Worm (Caenorhabditis elegans): ENCODE measurements around the gene F47C12.7.

ce11 chrIV:4039984-4040383 is 44.7 kb upstream of the F47C12.7 start, which contains the start of gene F35F11.2:
- no peak for TF ChIP-seq klf-2 (GFP tag; conservative IDR thresholded peaks at IDR 0.05)
- no peak for TF ChIP-seq flt-1 (GFP tag; IDR thresholded peaks at IDR 0.05)
- TF ChIP-seq ztf-23 (GFP tag; IDR thresholded peaks at IDR 0.05) = no peak
- no peak for TF ChIP-seq med-1 (GFP tag; optimal IDR thresholded peaks at IDR 0.05; ENCODE audit: insufficient read depth)
- TF ChIP-seq T22C8.4 (GFP tag; IDR thresholded peaks at IDR 0.05) = no peak
- TF ChIP-seq ztf-29 (GFP tag; IDR thresholded peaks at IDR 0.05) = no peak
- TF ChIP-seq ref-1 (GFP tag; conservative IDR thresholded peaks at IDR 0.05) = no peak

Data from whole organism, midembryonic.